Worm (Caenorhabditis elegans) whole organism, L3 larva: ENCODE measurements around the gene F55H2.7.
A peak's percentile ranks its signal among the peaks of the same experiment; 100 is the strongest.

ENCODE experiments used
- R02D3.7 ChIP-seq: fragments of 150-350 bp; optimal IDR thresholded peaks from 2 replicates; lab custom pipeline; 2014; ENCODE audit warnings: missing biosample characterization, missing genetic modification characterization
- aly-2 ChIP-seq: fragments of 150-350 bp; optimal IDR thresholded peaks from 2 replicates; lab custom pipeline; 2014; ENCODE audit warnings: missing biosample characterization, missing genetic modification characterization
- ama-1 ChIP-seq: fragments of 150-350 bp; optimal IDR thresholded peaks from 2 replicates; lab custom pipeline; 2018
- ceh-16 ChIP-seq: sonication (generic microtip); optimal IDR thresholded peaks from 2 replicates; lab custom pipeline; 2017; ENCODE audit warnings: missing biosample characterization, missing genetic modification characterization
- ceh-82 ChIP-seq: fragments of 150-350 bp; optimal IDR thresholded peaks from 2 replicates; lab custom pipeline; 2014; ENCODE audit warnings: missing biosample characterization, missing genetic modification characterization
- daf-12 ChIP-seq: fragments of 150-350 bp; optimal IDR thresholded peaks from 2 replicates; lab custom pipeline; 2014; ENCODE audit warnings: missing biosample characterization, missing genetic modification reagents, missing genetic modification characterization
- egl-27 ChIP-seq: sonication (generic microtip); optimal IDR thresholded peaks from 4 replicates; lab custom pipeline; 2017; ENCODE audit warnings: missing biosample characterization, missing genetic modification reagents, missing genetic modification characterization
- egl-5 ChIP-seq: fragments of 150-350 bp; optimal IDR thresholded peaks from 2 replicates; lab custom pipeline; 2017; ENCODE audit warnings: missing biosample characterization, missing genetic modification reagents, missing genetic modification characterization, inconsistent platforms
- elt-1 ChIP-seq: fragments of 150-350 bp; optimal IDR thresholded peaks from 2 replicates; lab custom pipeline; 2014; ENCODE audit warnings: missing biosample characterization, missing genetic modification characterization
- elt-2 ChIP-seq: sonication (generic microtip); optimal IDR thresholded peaks from 2 replicates; lab custom pipeline; 2016; ENCODE audit warnings: missing genetic modification reagents, mild to moderate bottlenecking, missing genetic modification characterization, missing compliant biosample characterization
- elt-3 ChIP-seq, 3 experiments: fragments of 150-350 bp in 1 of 3; sonication (generic microtip) in 2 of 3; optimal IDR thresholded peaks; 2 replicates in 2 of 3; 4 replicates in 1 of 3; lab custom pipeline; 2014 to 2017; ENCODE audit warnings: missing biosample characterization in 3 of 3, missing genetic modification characterization in 3 of 3
- eor-1 ChIP-seq, 2 experiments: fragments of 150-350 bp; optimal IDR thresholded peaks; 2 replicates each; lab custom pipeline; 2014 to 2018; ENCODE audit warnings: missing biosample characterization in 2 of 2, missing genetic modification characterization in 2 of 2
- fkh-10 ChIP-seq: sonication (generic microtip); optimal IDR thresholded peaks from 2 replicates; lab custom pipeline; 2017; ENCODE audit warnings: missing biosample characterization, missing genetic modification reagents, missing genetic modification characterization
- hmg-11 ChIP-seq: sonication (generic microtip); optimal IDR thresholded peaks from 2 replicates; lab custom pipeline; 2016; ENCODE audit warnings: missing genetic modification characterization, missing compliant biosample characterization
- lin-15B ChIP-seq: fragments of 150-350 bp; optimal IDR thresholded peaks from 2 replicates; lab custom pipeline; 2014; ENCODE audit warnings: missing biosample characterization, missing genetic modification characterization
- lin-39 ChIP-seq: fragments of 150-350 bp; optimal IDR thresholded peaks from 2 replicates; lab custom pipeline; 2018; ENCODE audit warnings: missing biosample characterization, missing genetic modification reagents, missing genetic modification characterization
- lsy-12 ChIP-seq: sonication (generic microtip); optimal IDR thresholded peaks from 2 replicates; lab custom pipeline; 2016; ENCODE audit warnings: mild to moderate bottlenecking, missing genetic modification characterization, missing compliant biosample characterization
- mdl-1 ChIP-seq: fragments of 150-350 bp; optimal IDR thresholded peaks from 2 replicates; lab custom pipeline; 2014; ENCODE audit warnings: missing biosample characterization, missing genetic modification characterization
- mml-1 ChIP-seq: fragments of 150-350 bp; sonication (generic microtip); optimal IDR thresholded peaks from 3 replicates; lab custom pipeline; 2014; ENCODE audit warnings: missing biosample characterization, missing genetic modification characterization
- nfya-1 ChIP-seq: sonication (generic microtip); optimal IDR thresholded peaks from 2 replicates; lab custom pipeline; 2017; ENCODE audit warnings: missing genetic modification characterization, mild to moderate bottlenecking, missing compliant biosample characterization, antibody characterized with exemption, moderate library complexity; ENCODE audit not compliant: insufficient read depth
- nhr-11 ChIP-seq: fragments of 150-350 bp; optimal IDR thresholded peaks from 2 replicates; lab custom pipeline; 2014; ENCODE audit warnings: missing biosample characterization, missing genetic modification characterization
- nhr-12 ChIP-seq: fragments of 150-350 bp; optimal IDR thresholded peaks from 2 replicates; lab custom pipeline; 2014; ENCODE audit warnings: missing biosample characterization, missing genetic modification characterization
- nhr-23 ChIP-seq: fragments of 150-350 bp; optimal IDR thresholded peaks from 2 replicates; lab custom pipeline; 2014; ENCODE audit warnings: missing biosample characterization, missing genetic modification reagents, missing genetic modification characterization
- nhr-237 ChIP-seq: fragments of 150-350 bp; optimal IDR thresholded peaks from 2 replicates; lab custom pipeline; 2014; ENCODE audit warnings: missing biosample characterization, missing genetic modification characterization
- nhr-25 ChIP-seq: sonication (generic microtip); optimal IDR thresholded peaks from 2 replicates; lab custom pipeline; 2017; ENCODE audit warnings: missing biosample characterization, missing genetic modification characterization
- nhr-43 ChIP-seq: sonication (generic microtip); optimal IDR thresholded peaks from 2 replicates; lab custom pipeline; 2016; ENCODE audit warnings: mild to moderate bottlenecking, missing genetic modification characterization, missing compliant biosample characterization; ENCODE audit not compliant: poor library complexity, severe bottlenecking
- nhr-67 ChIP-seq: fragments of 150-350 bp; optimal IDR thresholded peaks from 2 replicates; lab custom pipeline; 2014; ENCODE audit warnings: missing biosample characterization, missing genetic modification characterization
- nhr-76 ChIP-seq: fragments of 150-350 bp; sonication (generic microtip); optimal IDR thresholded peaks from 5 replicates; lab custom pipeline; 2014; ENCODE audit warnings: missing biosample characterization, missing genetic modification characterization
- nhr-77 ChIP-seq: fragments of 150-350 bp; optimal IDR thresholded peaks from 2 replicates; lab custom pipeline; 2014; ENCODE audit warnings: missing biosample characterization, missing genetic modification characterization
- pha-4 ChIP-seq: fragments of 150-350 bp; optimal IDR thresholded peaks from 2 replicates; lab custom pipeline; 2014; ENCODE audit warnings: missing biosample characterization, missing genetic modification reagents, missing genetic modification characterization
- pqm-1 ChIP-seq: fragments of 150-350 bp; optimal IDR thresholded peaks from 2 replicates; lab custom pipeline; 2017; ENCODE audit warnings: missing biosample characterization, missing genetic modification characterization, inconsistent platforms
- skn-1 ChIP-seq: fragments of 150-350 bp; optimal IDR thresholded peaks from 2 replicates; lab custom pipeline; 2014; ENCODE audit warnings: missing biosample characterization, missing genetic modification characterization
- snpc-4 ChIP-seq: fragments of 150-350 bp; optimal IDR thresholded peaks from 2 replicates; lab custom pipeline; 2014; ENCODE audit warnings: missing biosample characterization, missing genetic modification characterization
- tbx-2 ChIP-seq: sonication (generic microtip); optimal IDR thresholded peaks from 2 replicates; lab custom pipeline; 2016; ENCODE audit warnings: mild to moderate bottlenecking, missing genetic modification characterization, missing compliant biosample characterization
- unc-62 ChIP-seq: fragments of 150-350 bp; sonication (generic microtip); optimal IDR thresholded peaks from 4 replicates; lab custom pipeline; 2014; ENCODE audit warnings: missing biosample characterization, missing genetic modification reagents, missing genetic modification characterization
- zag-1 ChIP-seq: fragments of 150-350 bp; optimal IDR thresholded peaks from 2 replicates; lab custom pipeline; 2014; ENCODE audit warnings: missing biosample characterization, missing genetic modification characterization
- ztf-11 ChIP-seq: fragments of 150-350 bp; optimal IDR thresholded peaks from 2 replicates; lab custom pipeline; 2014; ENCODE audit warnings: missing biosample characterization, missing genetic modification characterization
- ztf-4 ChIP-seq: fragments of 150-350 bp; optimal IDR thresholded peaks from 2 replicates; lab custom pipeline; 2014; ENCODE audit warnings: missing biosample characterization, missing genetic modification characterization

Gene F55H2.7

ce11 chrIII:9526851-9527250 lies 10.8 kb upstream of the F55H2.7 start, which contains the start of gene ZK1098.6:
Gene ZK1098.6, plus strand, starts transcription at chrIII:9527151.
- TF ChIP-seq mdl-1 (tag; lab: Kevin White, UChicago) = no peak
- TF ChIP-seq elt-3 (tag; optimal IDR thresholded peaks at IDR 0.05; lab: Kevin White, UChicago) = no peak
- no peak for TF ChIP-seq ztf-4
- TF ChIP-seq fkh-10 (GFP tag; lab: Kevin White, UChicago) = no peak
- no peak for TF ChIP-seq unc-62
- TF ChIP-seq ztf-11 (tag; lab: Kevin White, UChicago) = no peak
- TF ChIP-seq zag-1 (tag; lab: Kevin White, UChicago) = no peak
- no peak for TF ChIP-seq nhr-76 (tag; lab: Kevin White, UChicago)
- no peak for TF ChIP-seq nhr-12
- no peak for TF ChIP-seq snpc-4 (tag; lab: Kevin White, UChicago)
- TF ChIP-seq egl-5 = no peak
- TF ChIP-seq egl-27 = no peak
- TF ChIP-seq nhr-237 (tag; lab: Kevin White, UChicago) = no peak
- no peak for TF ChIP-seq nhr-25 (tag; lab: Kevin White, UChicago)
- TF ChIP-seq ama-1 (lab: Kevin White, UChicago) = no peak
- no peak for TF ChIP-seq pqm-1 (tag; lab: Kevin White, UChicago)
- no peak for TF ChIP-seq nhr-43
- TF ChIP-seq nhr-23 (tag; lab: Kevin White, UChicago) = no peak

ce11 chrIII:9525252-9525651 lies 9.2 kb upstream of the F55H2.7 start, which contains the start of gene trpp-3:
Gene trpp-3, plus strand, starts transcription at chrIII:9525552.
- no peak for TF ChIP-seq zag-1 (tag; lab: Kevin White, UChicago)
- TF ChIP-seq fkh-10 (GFP tag; lab: Kevin White, UChicago) = no peak
- no peak for TF ChIP-seq tbx-2
- no peak for TF ChIP-seq ama-1 (lab: Kevin White, UChicago)
- no peak for TF ChIP-seq nhr-25 (tag; lab: Kevin White, UChicago)
- no peak for TF ChIP-seq lin-39 (tag; lab: Kevin White, UChicago)
- TF ChIP-seq egl-5 = no peak
- TF ChIP-seq pha-4 (tag; lab: Kevin White, UChicago) = no peak
- TF ChIP-seq ztf-11 (tag; lab: Kevin White, UChicago) = no peak
- no peak for TF ChIP-seq daf-12 (tag; lab: Kevin White, UChicago)
- no peak for TF ChIP-seq pqm-1 (tag; lab: Kevin White, UChicago)
- no peak for TF ChIP-seq nhr-12
- TF ChIP-seq hmg-11 (tag; lab: Kevin White, UChicago) = no peak
- TF ChIP-seq elt-2 (tag; lab: Kevin White, UChicago) = no peak
- no peak for TF ChIP-seq ceh-16 (tag; lab: Kevin White, UChicago)
- no peak for TF ChIP-seq aly-2 (tag; lab: Kevin White, UChicago)

ce11 chrIII:9523581-9523980 lies 7.5 kb upstream of the F55H2.7 start, which contains the start of gene mrps-23:
Gene mrps-23, minus strand, starts transcription at chrIII:9523672.
- TF ChIP-seq hmg-11 (tag; lab: Kevin White, UChicago) (peak; percentile 22), ceh-16 (tag; lab: Kevin White, UChicago) (no peak), elt-2 (tag; lab: Kevin White, UChicago) (no peak), daf-12 (tag; lab: Kevin White, UChicago) (no peak), nhr-23 (tag; lab: Kevin White, UChicago) (no peak), egl-5 (no peak), nfya-1 (tag; lab: Kevin White, UChicago) (peak; percentile 48), lsy-12 (tag; lab: Kevin White, UChicago) (no peak), nhr-43 (no peak), nhr-67 (tag; lab: Kevin White, UChicago) (no peak), elt-1 (tag; lab: Kevin White, UChicago) (no peak), skn-1 (tag; lab: Kevin White, UChicago) (no peak), egl-27 (no peak), nhr-25 (tag; lab: Kevin White, UChicago) (no peak), mml-1 (no peak), eor-1 (tag; optimal IDR thresholded peaks at IDR 0.05; lab: Kevin White, UChicago) (no peak), mdl-1 (tag; lab: Kevin White, UChicago) (no peak), pha-4 (tag; lab: Kevin White, UChicago) (peak; percentile 3), ama-1 (lab: Kevin White, UChicago) (no peak), lin-15B (tag; lab: Kevin White, UChicago) (no peak)

ce11 chrIII:9521410-9522090 lies 5.5 kb upstream of the F55H2.7 start, which contains the start of the genes clu-1 and prp-40:
Gene clu-1, minus strand, starts transcription at chrIII:9521460.
Gene prp-40, plus strand, starts transcription at chrIII:9522075.
- TF ChIP-seq nhr-12 (no peak), elt-1 (tag; lab: Kevin White, UChicago) (peak; percentile 36), skn-1 (tag; lab: Kevin White, UChicago) (peak; percentile 56), egl-27 (peak; percentile 71), lin-15B (tag; lab: Kevin White, UChicago) (peak; percentile 98), unc-62 (no peak), snpc-4 (tag; lab: Kevin White, UChicago) (peak; percentile 90), lsy-12 (tag; lab: Kevin White, UChicago) (peak; percentile 80), mml-1 (no peak), nhr-237 (tag; lab: Kevin White, UChicago) (no peak), nhr-25 (tag; lab: Kevin White, UChicago) (peak; percentile 92), daf-12 (tag; lab: Kevin White, UChicago) (no peak), nhr-23 (tag; lab: Kevin White, UChicago) (peak; percentile 93), lin-39 (tag; lab: Kevin White, UChicago) (peak; percentile 90), hmg-11 (tag; lab: Kevin White, UChicago) (peak; percentile 83), nhr-67 (tag; lab: Kevin White, UChicago) (no peak), ceh-16 (tag; lab: Kevin White, UChicago) (no peak), nhr-77 (no peak), nhr-11 (tag; lab: Kevin White, UChicago) (peak; percentile 63), nhr-76 (tag; lab: Kevin White, UChicago) (no peak), nhr-43 (peak; percentile 75), ceh-82 (tag; lab: Kevin White, UChicago) (peak; percentile 57), egl-5 (peak; percentile 72), pqm-1 (tag; lab: Kevin White, UChicago) (peak; percentile 74), pha-4 (tag; lab: Kevin White, UChicago) (peak; percentile 93), tbx-2 (peak; percentile 62), ztf-11 (tag; lab: Kevin White, UChicago) (no peak), fkh-10 (GFP tag; lab: Kevin White, UChicago) (peak; percentile 69), zag-1 (tag; lab: Kevin White, UChicago) (peak; percentile 35), R02D3.7 (peak; percentile 77), ama-1 (lab: Kevin White, UChicago) (no peak)
